Worm (Caenorhabditis elegans): ENCODE measurements around the gene pqn-15.

DNA sequence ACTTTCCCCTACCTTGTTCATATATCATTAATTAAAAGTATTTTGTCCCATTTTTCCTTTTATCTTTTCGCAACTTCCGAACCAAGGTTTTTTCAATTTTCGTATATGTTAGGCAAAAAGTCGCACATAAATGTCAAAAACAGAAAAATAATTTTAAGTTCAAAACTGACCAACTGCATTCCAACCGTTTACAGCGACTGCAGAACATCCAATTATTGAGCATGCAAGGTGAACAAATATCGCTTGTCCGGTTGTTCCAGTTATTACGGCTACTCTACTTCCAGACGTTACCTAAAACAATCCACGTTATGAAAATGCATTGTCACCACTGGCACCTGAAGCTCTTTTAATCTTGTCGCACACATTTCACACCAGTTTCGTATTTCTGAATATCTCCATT, 33.1 kb downstream of the pqn-15 start, which contains the start of gene C52B9.10:
- TF ChIP-seq dpl-1 (GFP tag; optimal IDR thresholded peaks at IDR 0.05) (no peak), nhr-28 (tag; optimal IDR thresholded peaks at IDR 0.05) (no peak), zag-1 (tag; optimal IDR thresholded peaks at IDR 0.05) (no peak), ama-1 (optimal IDR thresholded peaks at IDR 0.05) (no peak), ztf-4 (tag; optimal IDR thresholded peaks at IDR 0.05) (no peak), ztf-11 (tag; optimal IDR thresholded peaks at IDR 0.05) (no peak), nhr-71 (tag; optimal IDR thresholded peaks at IDR 0.05) (no peak), C04F5.9 (tag; optimal IDR thresholded peaks at IDR 0.05) (no peak)

Measured in whole organism, L1 larva.